Fruit fly (Drosophila melanogaster) whole organism, embryonic: Measurements from ENCODE around the gene CG6607.

Experiments used
- CG10321 ChIP-seq: fragments of 200-800 bp; sonication (Bioruptor generic); IDR thresholded peaks from 2 replicates; pipeline ENCODE4 v1.3.6; 2022; ENCODE audit warnings: missing biosample characterization, missing genetic modification characterization
- CG12391 ChIP-seq: fragments of 200-800 bp; sonication (Bioruptor generic); optimal IDR thresholded peaks from 3 replicates; lab custom pipeline; 2018; ENCODE audit warnings: missing biosample characterization, mild to moderate bottlenecking, missing genetic modification characterization, moderate library complexity
- CG15514 ChIP-seq: fragments of 200-800 bp; sonication (Bioruptor generic); optimal IDR thresholded peaks from 3 replicates; lab custom pipeline; 2017; ENCODE audit warnings: missing biosample characterization, missing genetic modification characterization, mild to moderate bottlenecking, moderate library complexity, missing genetic modification reagents
- CG17612 ChIP-seq: fragments of 200-800 bp; sonication (Bioruptor generic); IDR thresholded peaks from 2 replicates; pipeline ENCODE4 v1.3.6; 2022; ENCODE audit warnings: missing biosample characterization, missing genetic modification characterization
- CG17802 ChIP-seq: fragments of 200-800 bp; sonication (Bioruptor generic); optimal IDR thresholded peaks from 2 replicates; lab custom pipeline; 2018; ENCODE audit warnings: missing biosample characterization, mild to moderate bottlenecking, missing genetic modification characterization, moderate library complexity
- CG2712 ChIP-seq: fragments of 200-800 bp; optimal IDR thresholded peaks from 3 replicates; lab custom pipeline; 2019; ENCODE audit warnings: missing biosample characterization, mild to moderate bottlenecking, missing genetic modification characterization, moderate library complexity
- CG3281 ChIP-seq: fragments of 200-800 bp; sonication (Bioruptor generic); optimal IDR thresholded peaks from 3 replicates; lab custom pipeline; 2017; ENCODE audit warnings: missing biosample characterization, mild to moderate bottlenecking, missing genetic modification characterization
- CG33557 ChIP-seq: fragments of 200-800 bp; sonication (Bioruptor generic); optimal IDR thresholded peaks from 2 replicates; lab custom pipeline; 2019; ENCODE audit warnings: missing biosample characterization, mild to moderate bottlenecking, missing genetic modification characterization, moderate library complexity
- CG4360 ChIP-seq: fragments of 200-800 bp; sonication (Bioruptor generic); IDR thresholded peaks from 2 replicates; pipeline ENCODE4 v1.3.6; 2022; ENCODE audit warnings: missing biosample characterization, missing genetic modification characterization
- CG5180 ChIP-seq: fragments of 200-800 bp; sonication (Bioruptor generic); optimal IDR thresholded peaks from 3 replicates; lab custom pipeline; 2017; ENCODE audit warnings: missing biosample characterization, missing genetic modification characterization, mild to moderate bottlenecking, moderate library complexity, missing genetic modification reagents
- CG5245 ChIP-seq: fragments of 200-800 bp; sonication (Bioruptor generic); optimal IDR thresholded peaks from 3 replicates; lab custom pipeline; 2016; ENCODE audit warnings: missing biosample characterization, missing genetic modification characterization
- CG6683 ChIP-seq: fragments of 200-800 bp; sonication (Bioruptor generic); optimal IDR thresholded peaks from 2 replicates; lab custom pipeline; 2017; ENCODE audit warnings: missing biosample characterization, mild to moderate bottlenecking, missing genetic modification characterization, missing genetic modification reagents
- CG7786 ChIP-seq: fragments of 200-800 bp; sonication (Bioruptor generic); optimal IDR thresholded peaks from 2 replicates; lab custom pipeline; 2016; ENCODE audit warnings: missing biosample characterization, missing genetic modification characterization
- CG7987 ChIP-seq: fragments of 200-800 bp; sonication (Bioruptor generic); optimal IDR thresholded peaks from 2 replicates; lab custom pipeline; 2018; ENCODE audit warnings: missing biosample characterization, mild to moderate bottlenecking, missing genetic modification characterization, moderate library complexity
- CG8089 ChIP-seq: fragments of 200-800 bp; sonication (Bioruptor generic); optimal IDR thresholded peaks from 3 replicates; lab custom pipeline; 2016; ENCODE audit warnings: missing biosample characterization, missing genetic modification characterization
- D ChIP-seq, 2 experiments: fragments of 200-800 bp in 1 of 2; fragments of >200 bp in 1 of 2; sonication (Bioruptor generic) in 1 of 2; optimal IDR thresholded peaks; 2 replicates in 1 of 2; 3 replicates in 1 of 2; lab custom pipeline; 2017; ENCODE audit warnings: mild to moderate bottlenecking in 1 of 2, missing biosample characterization in 1 of 2, missing genetic modification characterization in 1 of 2, missing genetic modification reagents in 1 of 2
- Doc3 ChIP-seq: fragments of 200-800 bp; sonication (Bioruptor generic); IDR thresholded peaks from 3 replicates; pipeline ENCODE4 v1.3.6; 2022; ENCODE audit warnings: missing biosample characterization, missing genetic modification characterization; ENCODE audit not compliant: partially characterized antibody
- Drgx ChIP-seq: fragments of 200-800 bp; sonication (Bioruptor generic); IDR thresholded peaks from 2 replicates; pipeline ENCODE4 v1.3.6; 2022; ENCODE audit warnings: missing biosample characterization, missing genetic modification characterization
- Fer2 ChIP-seq: fragments of 200-800 bp; sonication (Bioruptor generic); optimal IDR thresholded peaks from 2 replicates; lab custom pipeline; 2018; ENCODE audit warnings: missing biosample characterization, mild to moderate bottlenecking, missing genetic modification characterization, moderate library complexity
- HLH3B ChIP-seq: fragments of 200-800 bp; sonication (Bioruptor generic); IDR thresholded peaks from 2 replicates; pipeline ENCODE4 v1.3.6; 2022; ENCODE audit warnings: missing biosample characterization, missing genetic modification characterization
- HLH54F ChIP-seq: fragments of 200-800 bp; sonication (Bioruptor generic); optimal IDR thresholded peaks from 3 replicates; lab custom pipeline; 2016; ENCODE audit warnings: missing biosample characterization, missing genetic modification characterization
- Hmx ChIP-seq: fragments of 200-800 bp; sonication (Bioruptor generic); optimal IDR thresholded peaks from 2 replicates; lab custom pipeline; 2016; ENCODE audit warnings: missing biosample characterization, missing genetic modification characterization
- Meics ChIP-seq: fragments of 200-800 bp; sonication (Bioruptor generic); optimal IDR thresholded peaks from 2 replicates; lab custom pipeline; 2017; ENCODE audit warnings: missing biosample characterization, mild to moderate bottlenecking, missing genetic modification characterization
- NFAT ChIP-seq: fragments of 200-800 bp; sonication (Bioruptor generic); IDR thresholded peaks from 2 replicates; pipeline ENCODE4 v1.3.6; 2022; ENCODE audit warnings: missing biosample characterization, missing genetic modification characterization
- Neu2 ChIP-seq: fragments of 200-800 bp; sonication (Bioruptor generic); optimal IDR thresholded peaks from 3 replicates; lab custom pipeline; 2016; ENCODE audit warnings: missing biosample characterization, missing genetic modification characterization, borderline replicate concordance
- Nf-YA ChIP-seq: fragments of 200-800 bp; sonication (Bioruptor generic); IDR thresholded peaks from 2 replicates; pipeline ENCODE4 v1.3.6; 2022; ENCODE audit warnings: missing biosample characterization, missing genetic modification characterization
- Optix ChIP-seq: fragments of 200-800 bp; sonication (Bioruptor generic); IDR thresholded peaks from 3 replicates; pipeline ENCODE4 v1.3.6; 2022; ENCODE audit warnings: missing biosample characterization, missing genetic modification characterization
- Sry-β ChIP-seq: fragments of 200-800 bp; sonication (Bioruptor generic); optimal IDR thresholded peaks from 2 replicates; lab custom pipeline; 2018; ENCODE audit warnings: missing biosample characterization, mild to moderate bottlenecking, missing genetic modification characterization, moderate library complexity
- Sry-δ ChIP-seq: fragments of 200-800 bp; sonication (Bioruptor generic); optimal IDR thresholded peaks from 2 replicates; lab custom pipeline; 2016; ENCODE audit warnings: missing biosample characterization, missing genetic modification characterization
- Xbp1 ChIP-seq: fragments of 200-800 bp; sonication (Bioruptor generic); optimal IDR thresholded peaks from 3 replicates; lab custom pipeline; 2016; ENCODE audit warnings: missing biosample characterization, mild to moderate bottlenecking, missing genetic modification characterization
- ase ChIP-seq: fragments of 200-800 bp; sonication (Bioruptor generic); IDR thresholded peaks from 3 replicates; pipeline ENCODE4 v1.3.6; 2022; ENCODE audit warnings: missing biosample characterization, missing genetic modification characterization
- bab2 ChIP-seq: fragments of 200-800 bp; sonication (Bioruptor generic); optimal IDR thresholded peaks from 2 replicates; lab custom pipeline; 2016; ENCODE audit warnings: missing biosample characterization, missing genetic modification characterization
- chm ChIP-seq: fragments of 200-800 bp; sonication (Bioruptor generic); IDR thresholded peaks from 2 replicates; pipeline ENCODE4 v1.3.6; 2022; ENCODE audit warnings: missing biosample characterization, missing genetic modification characterization
- crc ChIP-seq: fragments of 200-800 bp; sonication (Bioruptor generic); optimal IDR thresholded peaks from 2 replicates; lab custom pipeline; 2016; ENCODE audit warnings: missing biosample characterization, missing genetic modification characterization
- croc ChIP-seq: fragments of 200-800 bp; sonication (Bioruptor generic); conservative IDR thresholded peaks from 3 replicates; pipeline ENCODE4 v1.3.6; 2022; ENCODE audit warnings: missing biosample characterization, missing genetic modification characterization
- da ChIP-seq: fragments of 200-800 bp; sonication (Bioruptor generic); optimal IDR thresholded peaks from 2 replicates; lab custom pipeline; 2016; ENCODE audit warnings: missing biosample characterization, missing genetic modification characterization
- danr ChIP-seq: fragments of 200-800 bp; sonication (Bioruptor generic); IDR thresholded peaks from 2 replicates; pipeline ENCODE4 v1.3.6; 2022; ENCODE audit warnings: missing biosample characterization, missing genetic modification characterization
- ewg ChIP-seq: fragments of 200-800 bp; sonication (Bioruptor generic); optimal IDR thresholded peaks from 3 replicates; lab custom pipeline; 2017; ENCODE audit warnings: mild to moderate bottlenecking, missing biosample characterization, missing genetic modification reagents, missing genetic modification characterization
- fd102C ChIP-seq: fragments of 200-800 bp; sonication (Bioruptor generic); optimal IDR thresholded peaks from 2 replicates; lab custom pipeline; 2018; ENCODE audit warnings: missing biosample characterization, mild to moderate bottlenecking, missing genetic modification characterization, moderate library complexity
- gcm2 ChIP-seq: fragments of 200-800 bp; sonication (Bioruptor generic); optimal IDR thresholded peaks from 2 replicates; lab custom pipeline; 2016; ENCODE audit warnings: missing biosample characterization, missing genetic modification characterization
- hbn ChIP-seq: fragments of 200-800 bp; sonication (Bioruptor generic); IDR thresholded peaks from 2 replicates; pipeline ENCODE4 v1.3.6; 2022; ENCODE audit warnings: missing biosample characterization, missing genetic modification characterization; ENCODE audit not compliant: partially characterized antibody
- inv ChIP-seq: fragments of 200-800 bp; sonication (Bioruptor generic); IDR thresholded peaks from 2 replicates; pipeline ENCODE4 v1.3.6; 2022; ENCODE audit warnings: missing biosample characterization, missing genetic modification characterization; ENCODE audit not compliant: partially characterized antibody
- pnt ChIP-seq: fragments of 200-800 bp; sonication (Bioruptor generic); optimal IDR thresholded peaks from 3 replicates; lab custom pipeline; 2016; ENCODE audit warnings: missing biosample characterization, missing genetic modification characterization
- seq ChIP-seq: fragments of 200-800 bp; sonication (Bioruptor generic); IDR thresholded peaks from 2 replicates; pipeline ENCODE4 v1.3.6; 2022; ENCODE audit warnings: missing biosample characterization, missing genetic modification characterization
- so ChIP-seq: fragments of 200-800 bp; sonication (Bioruptor generic); IDR thresholded peaks from 3 replicates; pipeline ENCODE4 v1.3.6; 2022; ENCODE audit warnings: missing biosample characterization, missing genetic modification characterization
- tio ChIP-seq: fragments of 200-800 bp; sonication (Bioruptor generic); optimal IDR thresholded peaks from 2 replicates; lab custom pipeline; 2017; ENCODE audit warnings: missing biosample characterization, missing genetic modification characterization, inconsistent platforms
- tll ChIP-seq, 2 experiments: fragments of 200-800 bp in 1 of 2; fragments of >200 bp in 1 of 2; sonication (Bioruptor generic) in 1 of 2; optimal IDR thresholded peaks; 2 replicates each; lab custom pipeline; 2017 to 2019; ENCODE audit warnings: missing biosample characterization in 2 of 2, missing genetic modification characterization in 2 of 2, mild to moderate bottlenecking in 1 of 2, moderate library complexity in 1 of 2
- toy ChIP-seq: fragments of 200-800 bp; sonication (Bioruptor generic); IDR thresholded peaks from 2 replicates; pipeline ENCODE4 v1.3.6; 2022; ENCODE audit warnings: missing biosample characterization, missing genetic modification characterization
- zen2 ChIP-seq: fragments of 200-800 bp; sonication (Bioruptor generic); IDR thresholded peaks from 3 replicates; pipeline ENCODE4 v1.3.6; 2022; ENCODE audit warnings: missing biosample characterization, missing genetic modification characterization; ENCODE audit not compliant: partially characterized antibody

The CG6607 gene

DNA sequence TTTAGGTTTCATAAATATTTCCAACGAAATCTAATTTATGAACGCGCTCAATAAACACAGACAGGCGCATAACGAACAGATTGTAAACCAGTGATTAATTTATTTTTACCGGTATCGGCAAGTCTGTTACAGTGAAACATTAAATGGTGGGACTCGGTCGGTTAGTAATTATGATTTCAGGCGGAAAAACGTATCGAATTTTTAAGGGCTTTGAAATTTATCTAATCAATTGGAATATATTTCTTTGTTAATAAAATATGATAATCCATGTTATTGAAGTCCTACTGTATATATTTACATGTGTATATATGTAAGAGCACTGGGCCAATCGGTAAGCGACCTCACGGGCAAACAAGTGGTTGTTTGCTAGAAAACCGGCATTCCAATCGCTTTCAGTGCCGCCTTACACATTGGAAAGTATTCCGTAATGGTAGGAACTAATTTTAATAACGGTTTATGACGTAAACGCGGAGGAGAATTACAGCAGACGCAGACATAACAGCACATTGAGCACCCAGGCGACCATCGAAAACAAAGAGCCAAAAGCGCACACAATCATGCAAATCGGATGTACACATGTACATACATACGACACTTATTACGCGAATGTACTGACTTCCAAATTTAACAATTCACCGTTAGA lies 15.3 kb downstream of the CG6607 start (continued):
- TF ChIP-seq fd102C (no peak), tio (GFP tag; lab: Kevin White, UChicago) (peak; percentile 84), Nf-YA (GFP tag; lab: Robert Waterston, UW) (peak; percentile 85), CG5245 (peak; percentile 87), chm (GFP tag; lab: Robert Waterston, UW) (peak; percentile 93; the same call in 1 of the 2 replicates), Sry-β (no peak), pnt (peak; percentile 76), CG5180 (GFP tag; lab: Kevin White, UChicago) (peak; percentile 2), Neu2 (GFP tag; lab: Kevin White, UChicago) (no peak), Fer2 (tag; lab: Kevin White, UChicago) (peak; percentile 92), CG17612 (peak; percentile 79), CG7987 (GFP tag; lab: Kevin White, UChicago) (peak; percentile 63), danr (GFP tag; lab: Robert Waterston, UW) (peak; percentile 85), ase (GFP tag; lab: Robert Waterston, UW) (peak; percentile 93), CG2712 (peak; percentile 90), tll (GFP tag; optimal IDR thresholded peaks at IDR 0.05; lab: Kevin White, UChicago) (no peak), CG15514 (GFP tag; lab: Kevin White, UChicago) (peak; percentile 90), Meics (GFP tag; lab: Kevin White, UChicago) (peak; percentile 91), HLH3B (GFP tag; lab: Robert Waterston, UW) (peak; percentile 96), CG12391 (tag; lab: Kevin White, UChicago) (peak; percentile 93), ewg (GFP tag; lab: Kevin White, UChicago) (peak; percentile 80), CG7786 (peak; percentile 84), Optix (GFP tag; lab: Robert Waterston, UW) (peak; percentile 84), da (peak; percentile 78), gcm2 (GFP tag; lab: Kevin White, UChicago) (peak; percentile 77), bab2 (peak; percentile 93), CG4360 (GFP tag; lab: Robert Waterston, UW) (peak; percentile 55; the same call in 1 of the 2 replicates), CG33557 (peak; percentile 20), HLH54F (GFP tag; lab: Kevin White, UChicago) (peak; percentile 85), CG10321 (peak; percentile 79), zen2 (GFP tag; lab: Robert Waterston, UW) (no peak), croc (peak; percentile 65), CG8089 (GFP tag; lab: Kevin White, UChicago) (peak; percentile 80), CG17802 (peak; percentile 29), crc (peak; percentile 81), Drgx (peak; percentile 95), CG6683 (GFP tag; lab: Kevin White, UChicago) (peak; percentile 54), hbn (GFP tag; lab: Robert Waterston, UW) (no peak), D (optimal IDR thresholded peaks at IDR 0.05; lab: Kevin White, UChicago) (no peak), D (GFP tag; optimal IDR thresholded peaks at IDR 0.05; lab: Kevin White, UChicago) (peak; percentile 46), CG3281 (GFP tag; lab: Kevin White, UChicago) (peak; percentile 87), toy (peak; percentile 93), inv (no peak), Xbp1 (GFP tag; lab: Kevin White, UChicago) (peak; percentile 95), NFAT (GFP tag; lab: Robert Waterston, UW) (peak; percentile 98), Sry-δ (GFP tag; lab: Kevin White, UChicago) (peak; percentile 48), Doc3 (GFP tag; lab: Robert Waterston, UW) (no peak), seq (GFP tag; lab: Robert Waterston, UW) (peak; percentile 96), Hmx (GFP tag; lab: Kevin White, UChicago) (peak; percentile 71), so (GFP tag; lab: Robert Waterston, UW) (peak; percentile 97)
